Worm (Caenorhabditis elegans) whole organism, L3 larva: ENCODE measurements around the gene oac-2.

Source experiments
- ceh-16 ChIP-seq: sonication (generic microtip); optimal IDR thresholded peaks from 2 replicates; lab custom pipeline; 2017; ENCODE audit warnings: missing biosample characterization, missing genetic modification characterization
- hmg-11 ChIP-seq: sonication (generic microtip); optimal IDR thresholded peaks from 2 replicates; lab custom pipeline; 2016; ENCODE audit warnings: missing genetic modification characterization, missing compliant biosample characterization
- mdl-1 ChIP-seq: fragments of 150-350 bp; optimal IDR thresholded peaks from 2 replicates; lab custom pipeline; 2014; ENCODE audit warnings: missing biosample characterization, missing genetic modification characterization
- mml-1 ChIP-seq: fragments of 150-350 bp; sonication (generic microtip); optimal IDR thresholded peaks from 3 replicates; lab custom pipeline; 2014; ENCODE audit warnings: missing biosample characterization, missing genetic modification characterization
- nhr-76 ChIP-seq: fragments of 150-350 bp; sonication (generic microtip); optimal IDR thresholded peaks from 5 replicates; lab custom pipeline; 2014; ENCODE audit warnings: missing biosample characterization, missing genetic modification characterization
- nhr-77 ChIP-seq: fragments of 150-350 bp; optimal IDR thresholded peaks from 2 replicates; lab custom pipeline; 2014; ENCODE audit warnings: missing biosample characterization, missing genetic modification characterization
- skn-1 ChIP-seq: fragments of 150-350 bp; optimal IDR thresholded peaks from 2 replicates; lab custom pipeline; 2014; ENCODE audit warnings: missing biosample characterization, missing genetic modification characterization
- tbx-2 ChIP-seq: sonication (generic microtip); optimal IDR thresholded peaks from 2 replicates; lab custom pipeline; 2016; ENCODE audit warnings: mild to moderate bottlenecking, missing genetic modification characterization, missing compliant biosample characterization
- unc-62 ChIP-seq: fragments of 150-350 bp; sonication (generic microtip); optimal IDR thresholded peaks from 4 replicates; lab custom pipeline; 2014; ENCODE audit warnings: missing biosample characterization, missing genetic modification reagents, missing genetic modification characterization
- zag-1 ChIP-seq: fragments of 150-350 bp; optimal IDR thresholded peaks from 2 replicates; lab custom pipeline; 2014; ENCODE audit warnings: missing biosample characterization, missing genetic modification characterization
- ztf-11 ChIP-seq: fragments of 150-350 bp; optimal IDR thresholded peaks from 2 replicates; lab custom pipeline; 2014; ENCODE audit warnings: missing biosample characterization, missing genetic modification characterization

- TF ChIP-seq ztf-11 (tag; lab: Kevin White, UChicago), result no peak
- no peak for TF ChIP-seq nhr-77
- no peak for TF ChIP-seq tbx-2 (tag; lab: Kevin White, UChicago)
- no peak for TF ChIP-seq skn-1 (tag; lab: Kevin White, UChicago)
- no peak for TF ChIP-seq nhr-76 (tag; lab: Kevin White, UChicago)
- no peak for TF ChIP-seq zag-1 (tag; lab: Kevin White, UChicago)
- no peak for TF ChIP-seq ceh-16 (tag; lab: Kevin White, UChicago)
- no peak for TF ChIP-seq mdl-1 (tag; lab: Kevin White, UChicago)
- no peak for TF ChIP-seq unc-62 (GFP tag; lab: Kevin White, UChicago)
- no peak for TF ChIP-seq hmg-11 (tag; lab: Kevin White, UChicago)
- TF ChIP-seq mml-1, result no peak
Observed at ce11 chrV:3445090-3445832, 29.7 kb downstream of the oac-2 start.
